Worm (Caenorhabditis elegans) whole organism, L3 larva: ENCODE results near the gene acdh-13.

Experiments used
- R02D3.7 ChIP-seq: fragments of 150-350 bp; optimal IDR thresholded peaks from 2 replicates; lab custom pipeline; 2014; ENCODE audit warnings: missing biosample characterization, missing genetic modification characterization
- ZK546.5 ChIP-seq: sonication (generic microtip); optimal IDR thresholded peaks from 2 replicates; lab custom pipeline; 2017; ENCODE audit warnings: missing biosample characterization, missing genetic modification characterization
- aly-2 ChIP-seq: fragments of 150-350 bp; optimal IDR thresholded peaks from 2 replicates; lab custom pipeline; 2014; ENCODE audit warnings: missing biosample characterization, missing genetic modification characterization
- ceh-16 ChIP-seq: sonication (generic microtip); optimal IDR thresholded peaks from 2 replicates; lab custom pipeline; 2017; ENCODE audit warnings: missing biosample characterization, missing genetic modification characterization
- ceh-28 ChIP-seq: fragments of 150-350 bp; optimal IDR thresholded peaks from 2 replicates; lab custom pipeline; 2014; ENCODE audit warnings: missing biosample characterization, missing genetic modification reagents, missing genetic modification characterization
- ceh-82 ChIP-seq: fragments of 150-350 bp; optimal IDR thresholded peaks from 2 replicates; lab custom pipeline; 2014; ENCODE audit warnings: missing biosample characterization, missing genetic modification characterization
- ceh-9 ChIP-seq: sonication (generic microtip); optimal IDR thresholded peaks from 2 replicates; lab custom pipeline; 2018; ENCODE audit warnings: missing biosample characterization, missing genetic modification characterization
- daf-12 ChIP-seq: fragments of 150-350 bp; optimal IDR thresholded peaks from 2 replicates; lab custom pipeline; 2014; ENCODE audit warnings: missing biosample characterization, missing genetic modification reagents, missing genetic modification characterization
- egl-27 ChIP-seq: sonication (generic microtip); optimal IDR thresholded peaks from 4 replicates; lab custom pipeline; 2017; ENCODE audit warnings: missing biosample characterization, missing genetic modification reagents, missing genetic modification characterization
- elt-2 ChIP-seq: sonication (generic microtip); optimal IDR thresholded peaks from 2 replicates; lab custom pipeline; 2016; ENCODE audit warnings: missing genetic modification reagents, mild to moderate bottlenecking, missing genetic modification characterization, missing compliant biosample characterization
- eor-1 ChIP-seq, 2 experiments: fragments of 150-350 bp; optimal IDR thresholded peaks; 2 replicates each; lab custom pipeline; 2014 to 2018; ENCODE audit warnings: missing biosample characterization in 2 of 2, missing genetic modification characterization in 2 of 2
- fkh-10 ChIP-seq: sonication (generic microtip); optimal IDR thresholded peaks from 2 replicates; lab custom pipeline; 2017; ENCODE audit warnings: missing biosample characterization, missing genetic modification reagents, missing genetic modification characterization
- fkh-2 ChIP-seq: fragments of 150-350 bp; optimal IDR thresholded peaks from 2 replicates; lab custom pipeline; 2014; ENCODE audit warnings: missing biosample characterization, missing genetic modification reagents, missing genetic modification characterization
- fos-1 ChIP-seq: fragments of 150-350 bp; optimal IDR thresholded peaks from 2 replicates; lab custom pipeline; 2014; ENCODE audit warnings: missing biosample characterization, missing genetic modification characterization
- lin-15B ChIP-seq: fragments of 150-350 bp; optimal IDR thresholded peaks from 2 replicates; lab custom pipeline; 2014; ENCODE audit warnings: missing biosample characterization, missing genetic modification characterization
- lsy-12 ChIP-seq: sonication (generic microtip); optimal IDR thresholded peaks from 2 replicates; lab custom pipeline; 2016; ENCODE audit warnings: mild to moderate bottlenecking, missing genetic modification characterization, missing compliant biosample characterization
- mml-1 ChIP-seq: fragments of 150-350 bp; sonication (generic microtip); optimal IDR thresholded peaks from 3 replicates; lab custom pipeline; 2014; ENCODE audit warnings: missing biosample characterization, missing genetic modification characterization
- nfya-1 ChIP-seq: sonication (generic microtip); optimal IDR thresholded peaks from 2 replicates; lab custom pipeline; 2017; ENCODE audit warnings: missing genetic modification characterization, mild to moderate bottlenecking, missing compliant biosample characterization, antibody characterized with exemption, moderate library complexity; ENCODE audit not compliant: insufficient read depth
- nhr-11 ChIP-seq: fragments of 150-350 bp; optimal IDR thresholded peaks from 2 replicates; lab custom pipeline; 2014; ENCODE audit warnings: missing biosample characterization, missing genetic modification characterization
- nhr-12 ChIP-seq: fragments of 150-350 bp; optimal IDR thresholded peaks from 2 replicates; lab custom pipeline; 2014; ENCODE audit warnings: missing biosample characterization, missing genetic modification characterization
- nhr-23 ChIP-seq: fragments of 150-350 bp; optimal IDR thresholded peaks from 2 replicates; lab custom pipeline; 2014; ENCODE audit warnings: missing biosample characterization, missing genetic modification reagents, missing genetic modification characterization
- nhr-25 ChIP-seq: sonication (generic microtip); optimal IDR thresholded peaks from 2 replicates; lab custom pipeline; 2017; ENCODE audit warnings: missing biosample characterization, missing genetic modification characterization
- nhr-43 ChIP-seq: sonication (generic microtip); optimal IDR thresholded peaks from 2 replicates; lab custom pipeline; 2016; ENCODE audit warnings: mild to moderate bottlenecking, missing genetic modification characterization, missing compliant biosample characterization; ENCODE audit not compliant: poor library complexity, severe bottlenecking
- nhr-67 ChIP-seq: fragments of 150-350 bp; optimal IDR thresholded peaks from 2 replicates; lab custom pipeline; 2014; ENCODE audit warnings: missing biosample characterization, missing genetic modification characterization
- nhr-77 ChIP-seq: fragments of 150-350 bp; optimal IDR thresholded peaks from 2 replicates; lab custom pipeline; 2014; ENCODE audit warnings: missing biosample characterization, missing genetic modification characterization
- pha-4 ChIP-seq: fragments of 150-350 bp; optimal IDR thresholded peaks from 2 replicates; lab custom pipeline; 2014; ENCODE audit warnings: missing biosample characterization, missing genetic modification reagents, missing genetic modification characterization
- sea-2 ChIP-seq: fragments of 150-350 bp; sonication (generic microtip); optimal IDR thresholded peaks from 4 replicates; lab custom pipeline; 2014; ENCODE audit warnings: missing biosample characterization, missing genetic modification reagents, missing genetic modification characterization
- snpc-4 ChIP-seq: fragments of 150-350 bp; optimal IDR thresholded peaks from 2 replicates; lab custom pipeline; 2014; ENCODE audit warnings: missing biosample characterization, missing genetic modification characterization
- tbx-2 ChIP-seq: sonication (generic microtip); optimal IDR thresholded peaks from 2 replicates; lab custom pipeline; 2016; ENCODE audit warnings: mild to moderate bottlenecking, missing genetic modification characterization, missing compliant biosample characterization
- unc-39 ChIP-seq: sonication (generic microtip); optimal IDR thresholded peaks from 4 replicates; lab custom pipeline; 2017; ENCODE audit warnings: missing biosample characterization, missing genetic modification characterization
- unc-62 ChIP-seq: fragments of 150-350 bp; sonication (generic microtip); optimal IDR thresholded peaks from 4 replicates; lab custom pipeline; 2014; ENCODE audit warnings: missing biosample characterization, missing genetic modification reagents, missing genetic modification characterization
- zag-1 ChIP-seq: fragments of 150-350 bp; optimal IDR thresholded peaks from 2 replicates; lab custom pipeline; 2014; ENCODE audit warnings: missing biosample characterization, missing genetic modification characterization
- ztf-11 ChIP-seq: fragments of 150-350 bp; optimal IDR thresholded peaks from 2 replicates; lab custom pipeline; 2014; ENCODE audit warnings: missing biosample characterization, missing genetic modification characterization
- ztf-4 ChIP-seq: fragments of 150-350 bp; optimal IDR thresholded peaks from 2 replicates; lab custom pipeline; 2014; ENCODE audit warnings: missing biosample characterization, missing genetic modification characterization

Gene acdh-13

ce11 chrIV:8501382-8501781, 2.8 kb upstream of the acdh-13 start, which contains the start of gene C28C12.1:
TSS of gene C28C12.1 (plus strand) at chrIV:8501682.
- TF ChIP-seq nhr-67 (tag; lab: Kevin White, UChicago) (no peak), nhr-12 (tag; lab: Kevin White, UChicago) (no peak), fkh-2 (tag; lab: Kevin White, UChicago) (no peak), elt-2 (no peak), ztf-11 (tag; lab: Kevin White, UChicago) (no peak), egl-27 (tag; lab: Kevin White, UChicago) (no peak), zag-1 (tag; lab: Kevin White, UChicago) (no peak), daf-12 (no peak), unc-39 (tag; lab: Kevin White, UChicago) (no peak), eor-1 (tag; optimal IDR thresholded peaks at IDR 0.05; lab: Kevin White, UChicago) (no peak), nfya-1 (tag; lab: Kevin White, UChicago) (no peak)
- TF ChIP-seq, all 47 proteins: peak for 0

ce11 chrIV:8499956-8500355, 1.3 kb upstream of the acdh-13 start:
- TF ChIP-seq mml-1 (no peak), lin-15B (tag; lab: Kevin White, UChicago) (no peak), ceh-16 (tag; lab: Kevin White, UChicago) (no peak), aly-2 (no peak), pha-4 (tag; lab: Kevin White, UChicago) (no peak), unc-39 (tag; lab: Kevin White, UChicago) (no peak), nhr-77 (tag; lab: Kevin White, UChicago) (no peak), ceh-9 (tag; lab: Kevin White, UChicago) (no peak), nhr-25 (no peak), ceh-28 (no peak), fkh-2 (tag; lab: Kevin White, UChicago) (no peak), ztf-4 (tag; lab: Kevin White, UChicago) (no peak), snpc-4 (tag; lab: Kevin White, UChicago) (no peak), nhr-43 (tag; lab: Kevin White, UChicago) (no peak), nhr-67 (tag; lab: Kevin White, UChicago) (no peak), lsy-12 (tag; lab: Kevin White, UChicago) (no peak), nhr-23 (tag; lab: Kevin White, UChicago) (no peak), R02D3.7 (tag; lab: Kevin White, UChicago) (no peak), daf-12 (no peak)

ce11 chrIV:8496263-8496662, 2.4 kb downstream of the acdh-13 start, which contains the start of gene C28C12.12:
TSS of gene C28C12.12 (minus strand) at chrIV:8496363.
- TF ChIP-seq nhr-67 (tag; lab: Kevin White, UChicago) (no peak), nhr-12 (tag; lab: Kevin White, UChicago) (no peak), ceh-16 (tag; lab: Kevin White, UChicago) (no peak)

- TF ChIP-seq ceh-16 (tag; lab: Kevin White, UChicago) (no peak), daf-12 (no peak), sea-2 (GFP tag; lab: Kevin White, UChicago) (no peak), ceh-9 (tag; lab: Kevin White, UChicago) (no peak), pha-4 (tag; lab: Kevin White, UChicago) (no peak), nhr-12 (tag; lab: Kevin White, UChicago) (no peak), R02D3.7 (tag; lab: Kevin White, UChicago) (no peak), fkh-10 (GFP tag; lab: Kevin White, UChicago) (no peak), unc-39 (tag; lab: Kevin White, UChicago) (no peak), nhr-11 (tag; lab: Kevin White, UChicago) (no peak), ceh-82 (tag; lab: Kevin White, UChicago) (no peak), tbx-2 (tag; lab: Kevin White, UChicago) (no peak), fos-1 (tag; lab: Kevin White, UChicago) (no peak), unc-62 (no peak)
Measured at ce11 chrIV:8492242-8492641, 6.4 kb downstream of the acdh-13 start, which contains the start of gene sru-7. TSS of gene sru-7 (plus strand) at chrIV:8492542.

ce11 chrIV:8489915-8490314, 8.7 kb downstream of the acdh-13 start, which contains the start of gene srlf-2:
TSS of gene srlf-2 (plus strand) at chrIV:8490215.
- TF ChIP-seq ZK546.5 (no peak), nhr-25 (no peak)
